Fruit fly (Drosophila melanogaster) whole organism, pupa: Measurements from ENCODE around the gene CG1316.

Source experiments
- CG10348 ChIP-seq: fragments of 200-800 bp; sonication (Bioruptor generic); IDR thresholded peaks from 2 replicates; pipeline ENCODE4 v1.3.6; 2022; ENCODE audit warnings: missing biosample characterization, missing genetic modification characterization
- CG12605 ChIP-seq: fragments of 200-800 bp; sonication (Bioruptor generic); IDR thresholded peaks from 2 replicates; pipeline ENCODE4 v1.3.6; 2022; ENCODE audit warnings: missing biosample characterization, missing genetic modification characterization
- CG13204 ChIP-seq: fragments of 200-800 bp; sonication (Bioruptor generic); optimal IDR thresholded peaks from 2 replicates; lab custom pipeline; 2018; ENCODE audit warnings: missing biosample characterization, mild to moderate bottlenecking, missing genetic modification characterization, moderate library complexity
- CG14655 ChIP-seq: fragments of 200-800 bp; sonication (Bioruptor generic); optimal IDR thresholded peaks from 3 replicates; lab custom pipeline; 2017; ENCODE audit warnings: mild to moderate bottlenecking, missing biosample characterization, missing genetic modification reagents, missing genetic modification characterization
- CG15710 ChIP-seq: fragments of 200-800 bp; sonication (Bioruptor generic); optimal IDR thresholded peaks from 2 replicates; lab custom pipeline; 2018; ENCODE audit warnings: missing biosample characterization, mild to moderate bottlenecking, missing genetic modification characterization, moderate library complexity
- CG17806 ChIP-seq: fragments of 200-800 bp; sonication (Bioruptor generic); optimal IDR thresholded peaks from 2 replicates; lab custom pipeline; 2018; ENCODE audit warnings: missing biosample characterization, mild to moderate bottlenecking, missing genetic modification characterization, moderate library complexity
- CG32121 ChIP-seq: fragments of 200-800 bp; sonication (Bioruptor generic); IDR thresholded peaks from 2 replicates; pipeline ENCODE4 v1.3.6; 2022; ENCODE audit warnings: missing biosample characterization, missing genetic modification characterization
- CG34367 ChIP-seq: fragments of 200-800 bp; sonication (Bioruptor generic); optimal IDR thresholded peaks from 2 replicates; lab custom pipeline; 2018; ENCODE audit warnings: missing biosample characterization, mild to moderate bottlenecking, missing genetic modification characterization
- CG4496 ChIP-seq: fragments of 200-800 bp; sonication (Bioruptor generic); IDR thresholded peaks from 3 replicates; pipeline ENCODE4 v1.3.6; 2022; ENCODE audit warnings: missing biosample characterization, missing genetic modification characterization
- CG8159 ChIP-seq: fragments of 200-800 bp; sonication (Bioruptor generic); optimal IDR thresholded peaks from 3 replicates; lab custom pipeline; 2018; ENCODE audit warnings: missing biosample characterization, mild to moderate bottlenecking, missing genetic modification characterization, moderate library complexity
- CG8301 ChIP-seq: fragments of 200-800 bp; sonication (Bioruptor generic); optimal IDR thresholded peaks from 2 replicates; lab custom pipeline; 2018; ENCODE audit warnings: missing biosample characterization, mild to moderate bottlenecking, missing genetic modification characterization
- CG9948 ChIP-seq: fragments of 200-800 bp; sonication (Bioruptor generic); optimal IDR thresholded peaks from 2 replicates; lab custom pipeline; 2018; ENCODE audit warnings: missing biosample characterization, mild to moderate bottlenecking, missing genetic modification characterization, moderate library complexity
- D1 ChIP-seq: fragments of 200-800 bp; sonication (Bioruptor generic); optimal IDR thresholded peaks from 2 replicates; lab custom pipeline; 2018; ENCODE audit warnings: missing biosample characterization, mild to moderate bottlenecking, missing genetic modification characterization, moderate library complexity
- EcR ChIP-seq: fragments of 200-800 bp; sonication (Bioruptor generic); optimal IDR thresholded peaks from 3 replicates; lab custom pipeline; 2019; ENCODE audit warnings: missing biosample characterization, missing genetic modification characterization, mild to moderate bottlenecking, moderate library complexity, missing genetic modification reagents
- Ets98B ChIP-seq: fragments of 200-800 bp; sonication (Bioruptor generic); IDR thresholded peaks from 2 replicates; pipeline ENCODE4 v1.3.6; 2022; ENCODE audit warnings: missing biosample characterization, missing genetic modification characterization
- Pif1A ChIP-seq: fragments of 200-800 bp; sonication (Bioruptor generic); optimal IDR thresholded peaks from 3 replicates; lab custom pipeline; 2016; ENCODE audit warnings: missing biosample characterization, missing genetic modification characterization
- Pif1B ChIP-seq: fragments of 200-800 bp; sonication (Bioruptor generic); optimal IDR thresholded peaks from 3 replicates; lab custom pipeline; 2016; ENCODE audit warnings: missing biosample characterization, missing genetic modification characterization
- Snoo ChIP-seq: fragments of 200-800 bp; sonication (Bioruptor generic); optimal IDR thresholded peaks from 3 replicates; lab custom pipeline; 2017; ENCODE audit warnings: missing biosample characterization, mild to moderate bottlenecking, missing genetic modification characterization, inconsistent platforms
- fd96Ca ChIP-seq: fragments of 200-800 bp; sonication (Bioruptor generic); IDR thresholded peaks from 3 replicates; pipeline ENCODE4 v1.3.6; 2022; ENCODE audit warnings: missing biosample characterization, missing genetic modification characterization
- gl ChIP-seq: fragments of 200-800 bp; sonication (Bioruptor generic); optimal IDR thresholded peaks from 2 replicates; lab custom pipeline; 2018; ENCODE audit warnings: missing biosample characterization, mild to moderate bottlenecking, missing genetic modification characterization
- rn ChIP-seq: fragments of 200-800 bp; sonication (Bioruptor generic); IDR thresholded peaks from 2 replicates; pipeline ENCODE4 v1.3.6; 2022; ENCODE audit warnings: missing biosample characterization, missing genetic modification characterization

Gene CG1316

DNA sequence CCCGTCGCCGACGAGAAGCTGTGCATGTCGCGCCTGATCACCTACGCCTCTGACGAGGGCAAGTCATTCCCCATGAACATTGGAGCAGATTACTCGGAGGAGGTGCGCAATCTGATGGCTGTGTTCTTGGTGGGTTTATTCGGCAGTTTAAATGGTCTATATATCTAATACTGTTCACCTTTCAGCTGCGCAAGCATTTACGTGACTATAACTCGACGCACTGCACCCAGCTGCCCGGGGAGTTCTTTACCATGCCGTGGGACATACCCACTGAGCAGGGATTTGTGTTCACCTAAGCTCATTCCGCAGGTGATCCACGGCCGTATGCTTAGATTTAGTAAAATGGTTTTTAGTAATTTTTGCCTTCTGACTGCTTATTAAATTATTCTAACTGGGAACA lies 22.5 kb upstream of the CG1316 start:
- no peak for TF ChIP-seq Pif1B (GFP tag; lab: Kevin White, UChicago)
- no peak for TF ChIP-seq CG14655 (GFP tag; lab: Kevin White, UChicago)
- TF ChIP-seq CG17806 (tag; lab: Kevin White, UChicago): no peak
- no peak for TF ChIP-seq fd96Ca (GFP tag; lab: Robert Waterston, UW)
- TF ChIP-seq CG34367: no peak
- TF ChIP-seq rn: no peak
- TF ChIP-seq CG13204 (GFP tag; lab: Kevin White, UChicago): no peak
- TF ChIP-seq CG8159 (tag; lab: Kevin White, UChicago): no peak
- no peak for TF ChIP-seq gl (tag; lab: Kevin White, UChicago)
- TF ChIP-seq Pif1A (GFP tag; lab: Kevin White, UChicago): no peak
- TF ChIP-seq EcR (GFP tag; lab: Kevin White, UChicago): no peak
- TF ChIP-seq D1 (tag; lab: Kevin White, UChicago): no peak
- TF ChIP-seq CG12605: no peak
- TF ChIP-seq CG4496 (GFP tag; lab: Robert Waterston, UW): no peak
- TF ChIP-seq CG8301 (tag; lab: Kevin White, UChicago): no peak
- TF ChIP-seq CG9948 (tag; lab: Kevin White, UChicago): no peak
- TF ChIP-seq CG15710 (tag; lab: Kevin White, UChicago): no peak
- TF ChIP-seq Ets98B (GFP tag; lab: Robert Waterston, UW): no peak
- no peak for TF ChIP-seq CG10348
- TF ChIP-seq Snoo (tag; lab: Kevin White, UChicago): no peak

DNA sequence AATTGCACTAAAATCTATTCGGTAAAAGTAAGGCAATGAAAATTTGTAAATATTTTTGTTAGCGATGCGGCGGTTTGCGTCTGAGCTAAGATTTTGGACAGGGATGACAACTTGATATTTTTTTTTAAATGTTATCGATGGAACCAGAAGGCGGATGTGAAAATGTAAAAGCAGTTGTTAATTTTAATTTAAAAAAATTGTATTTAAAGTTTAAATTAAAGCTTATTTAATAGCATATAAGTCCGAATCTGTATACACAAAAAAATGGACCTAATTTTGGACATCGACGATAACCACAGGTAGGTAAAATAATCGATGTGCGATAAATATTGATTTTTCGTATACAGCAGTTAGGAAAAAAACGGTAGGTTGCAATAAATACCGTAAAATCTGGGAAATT lies 21.3 kb upstream of the CG1316 start, which contains the start of the genes CG11586 and VhaM9.7-a:
TSS of gene CG11586 (minus strand) at position 87 of the 400 bp plus-strand sequence.
TSS of gene VhaM9.7-a (plus strand) at position 322 of the 400 bp plus-strand sequence.
- no peak for TF ChIP-seq CG10348
- no peak for TF ChIP-seq Snoo (tag; lab: Kevin White, UChicago)
- TF ChIP-seq EcR (GFP tag; lab: Kevin White, UChicago): no peak
- no peak for TF ChIP-seq Ets98B (GFP tag; lab: Robert Waterston, UW)
- no peak for TF ChIP-seq CG32121 (GFP tag; lab: Robert Waterston, UW)
- no peak for TF ChIP-seq gl (tag; lab: Kevin White, UChicago)
- TF ChIP-seq CG14655 (GFP tag; lab: Kevin White, UChicago): no peak
- TF ChIP-seq CG15710 (tag; lab: Kevin White, UChicago): no peak
- no peak for TF ChIP-seq CG34367
- no peak for TF ChIP-seq Pif1B (GFP tag; lab: Kevin White, UChicago)

dm6 chr3L:4263502-4263901 lies 20.1 kb upstream of the CG1316 start, which contains the start of gene CG1273:
Gene CG1273 (plus strand): TSS chr3L:4263719.
- no peak for TF ChIP-seq CG17806 (tag; lab: Kevin White, UChicago)
- TF ChIP-seq CG15710 (tag; lab: Kevin White, UChicago): no peak
- TF ChIP-seq CG34367: no peak
- TF ChIP-seq CG32121 (GFP tag; lab: Robert Waterston, UW): no peak
- no peak for TF ChIP-seq CG13204 (GFP tag; lab: Kevin White, UChicago)
- TF ChIP-seq D1 (tag; lab: Kevin White, UChicago): no peak
- no peak for TF ChIP-seq CG14655 (GFP tag; lab: Kevin White, UChicago)
- TF ChIP-seq rn: no peak
- TF ChIP-seq gl (tag; lab: Kevin White, UChicago): no peak
- TF ChIP-seq CG12605: no peak
- TF ChIP-seq Pif1A (GFP tag; lab: Kevin White, UChicago): no peak
- no peak for TF ChIP-seq CG9948 (tag; lab: Kevin White, UChicago)
- TF ChIP-seq EcR (GFP tag; lab: Kevin White, UChicago): no peak
- TF ChIP-seq CG4496 (GFP tag; lab: Robert Waterston, UW): no peak

dm6 chr3L:4264963-4265362 lies 18.7 kb upstream of the CG1316 start:
- TF ChIP-seq CG14655 (GFP tag; lab: Kevin White, UChicago) (no peak), CG17806 (tag; lab: Kevin White, UChicago) (no peak), rn (no peak), EcR (GFP tag; lab: Kevin White, UChicago) (no peak), CG32121 (GFP tag; lab: Robert Waterston, UW) (no peak), CG9948 (tag; lab: Kevin White, UChicago) (no peak), CG8159 (tag; lab: Kevin White, UChicago) (no peak), CG8301 (tag; lab: Kevin White, UChicago) (no peak), Pif1A (GFP tag; lab: Kevin White, UChicago) (no peak), CG12605 (no peak), CG10348 (no peak), CG4496 (GFP tag; lab: Robert Waterston, UW) (no peak), fd96Ca (GFP tag; lab: Robert Waterston, UW) (no peak), CG34367 (no peak), CG15710 (tag; lab: Kevin White, UChicago) (no peak), Pif1B (GFP tag; lab: Kevin White, UChicago) (no peak), Ets98B (GFP tag; lab: Robert Waterston, UW) (no peak), D1 (tag; lab: Kevin White, UChicago) (no peak), gl (tag; lab: Kevin White, UChicago) (no peak)

- TF ChIP-seq CG13204 (GFP tag; lab: Kevin White, UChicago): no peak
- no peak for TF ChIP-seq gl (tag; lab: Kevin White, UChicago)
- TF ChIP-seq CG8301 (tag; lab: Kevin White, UChicago): no peak
- no peak for TF ChIP-seq CG32121 (GFP tag; lab: Robert Waterston, UW)
- TF ChIP-seq Ets98B (GFP tag; lab: Robert Waterston, UW): no peak
- TF ChIP-seq CG34367: no peak
- TF ChIP-seq EcR (GFP tag; lab: Kevin White, UChicago): no peak
- TF ChIP-seq fd96Ca (GFP tag; lab: Robert Waterston, UW): no peak
- no peak for TF ChIP-seq Pif1B (GFP tag; lab: Kevin White, UChicago)
Observed at dm6 chr3L:4265836-4266235, 17.8 kb upstream of the CG1316 start.
